Worm (Caenorhabditis elegans) whole organism, young adult: Measurements from ENCODE around the gene T05B4.8.

ENCODE experiments used
- Y95B8A.8 ChIP-seq: fragments of 200-800 bp; sonication (Bioruptor generic); IDR thresholded peaks from 2 replicates; pipeline ENCODE4 v1.3.6; 2022; ENCODE audit warnings: missing genetic modification reagents, missing genetic modification characterization, missing compliant biosample characterization
- ceh-27 ChIP-seq: fragments of 200-800 bp; sonication (Bioruptor generic); optimal IDR thresholded peaks from 2 replicates; lab custom pipeline; 2018; ENCODE audit warnings: mild to moderate bottlenecking, missing genetic modification characterization, moderate library complexity, missing compliant biosample characterization

ce11 chrV:4073455-4073854 is 42.5 kb downstream of the T05B4.8 start, which contains the start of gene otpl-2:
- TF ChIP-seq Y95B8A.8 (no peak), ceh-27 (no peak)
